Fruit fly (Drosophila melanogaster) whole organism, prepupa: ENCODE data around the gene CG13965.
A peak's percentile ranks its signal among the peaks of the same experiment; 100 is the strongest.

Experiments used
- CG10631 ChIP-seq: fragments of 200-800 bp; sonication (Bioruptor generic); optimal IDR thresholded peaks from 2 replicates; lab custom pipeline; 2016; ENCODE audit warnings: missing biosample characterization, missing genetic modification characterization
- CG10669 ChIP-seq: fragments of 200-800 bp; sonication (Bioruptor generic); optimal IDR thresholded peaks from 3 replicates; lab custom pipeline; 2018; ENCODE audit warnings: missing biosample characterization, mild to moderate bottlenecking, missing genetic modification characterization, moderate library complexity
- CG11902 ChIP-seq: fragments of 200-800 bp; sonication (Bioruptor generic); optimal IDR thresholded peaks from 3 replicates; lab custom pipeline; 2016; ENCODE audit warnings: missing biosample characterization, missing genetic modification characterization
- CG15336 ChIP-seq: fragments of 200-800 bp; sonication (Bioruptor generic); IDR thresholded peaks from 2 replicates; pipeline ENCODE4 v1.3.6; 2022; ENCODE audit warnings: missing biosample characterization, missing genetic modification characterization
- CG3032 ChIP-seq: fragments of 200-800 bp; optimal IDR thresholded peaks from 2 replicates; lab custom pipeline; 2019; ENCODE audit warnings: missing biosample characterization, mild to moderate bottlenecking, missing genetic modification characterization, moderate library complexity
- CG31627 ChIP-seq: fragments of 200-800 bp; sonication (Bioruptor generic); optimal IDR thresholded peaks from 3 replicates; lab custom pipeline; 2016; ENCODE audit warnings: missing biosample characterization, missing genetic modification characterization
- CG32006 ChIP-seq: fragments of 200-800 bp; sonication (Bioruptor generic); optimal IDR thresholded peaks from 3 replicates; lab custom pipeline; 2017; ENCODE audit warnings: missing biosample characterization, mild to moderate bottlenecking, missing genetic modification characterization
- CG34406 ChIP-seq: fragments of 200-800 bp; sonication (Bioruptor generic); optimal IDR thresholded peaks from 3 replicates; lab custom pipeline; 2016; ENCODE audit warnings: missing biosample characterization, missing genetic modification characterization
- CG4318 ChIP-seq: fragments of 200-800 bp; sonication (Bioruptor generic); optimal IDR thresholded peaks from 3 replicates; lab custom pipeline; 2017; ENCODE audit warnings: missing biosample characterization, mild to moderate bottlenecking, missing genetic modification characterization
- CG6276 ChIP-seq: fragments of 200-800 bp; sonication (Bioruptor generic); optimal IDR thresholded peaks from 2 replicates; lab custom pipeline; 2017; ENCODE audit warnings: missing biosample characterization, mild to moderate bottlenecking, missing genetic modification characterization
- CG6792 ChIP-seq: fragments of 200-800 bp; sonication (Bioruptor generic); optimal IDR thresholded peaks from 3 replicates; lab custom pipeline; 2016; ENCODE audit warnings: missing biosample characterization, missing genetic modification characterization
- CG6808 ChIP-seq: fragments of 200-800 bp; sonication (Bioruptor generic); optimal IDR thresholded peaks from 3 replicates; lab custom pipeline; 2017; ENCODE audit warnings: missing biosample characterization, missing genetic modification characterization, mild to moderate bottlenecking, moderate library complexity, missing genetic modification reagents
- CG7368 ChIP-seq: fragments of 200-800 bp; sonication (Bioruptor generic); optimal IDR thresholded peaks from 3 replicates; lab custom pipeline; 2016; ENCODE audit warnings: missing biosample characterization, missing genetic modification characterization
- CG8119 ChIP-seq: fragments of 200-800 bp; sonication (Bioruptor generic); IDR thresholded peaks from 3 replicates; pipeline ENCODE4 v1.3.6; 2022; ENCODE audit warnings: missing biosample characterization, missing genetic modification characterization
- CG8319 ChIP-seq: fragments of 200-800 bp; sonication (Bioruptor generic); optimal IDR thresholded peaks from 3 replicates; lab custom pipeline; 2016; ENCODE audit warnings: missing biosample characterization, missing genetic modification characterization
- CG8632 ChIP-seq: fragments of 200-800 bp; sonication (Bioruptor generic); optimal IDR thresholded peaks from 3 replicates; lab custom pipeline; 2016; ENCODE audit warnings: missing biosample characterization, missing genetic modification characterization
- CG9139 ChIP-seq: fragments of 200-800 bp; sonication (Bioruptor generic); optimal IDR thresholded peaks from 3 replicates; lab custom pipeline; 2017; ENCODE audit warnings: missing biosample characterization, mild to moderate bottlenecking, missing genetic modification characterization
- Eip78C ChIP-seq: fragments of 200-800 bp; sonication (Bioruptor generic); peaks from one replicate; lab custom pipeline; 2016; ENCODE audit warnings: missing biosample characterization, missing genetic modification characterization
- Eip93F ChIP-seq: fragments of 200-800 bp; sonication (Bioruptor generic); optimal IDR thresholded peaks from 2 replicates; lab custom pipeline; 2016; ENCODE audit warnings: missing biosample characterization, mild to moderate bottlenecking, missing genetic modification characterization
- Ets21C ChIP-seq: fragments of 200-800 bp; sonication (Bioruptor generic); optimal IDR thresholded peaks from 3 replicates; lab custom pipeline; 2016; ENCODE audit warnings: missing biosample characterization, missing genetic modification characterization
- Ets96B ChIP-seq: fragments of 200-800 bp; optimal IDR thresholded peaks from 2 replicates; lab custom pipeline; 2019; ENCODE audit warnings: missing biosample characterization, mild to moderate bottlenecking, missing genetic modification characterization, moderate library complexity
- Gug ChIP-seq: fragments of 200-800 bp; sonication (Bioruptor generic); IDR thresholded peaks from 2 replicates; pipeline ENCODE4 v1.3.6; 2022; ENCODE audit warnings: missing biosample characterization, missing genetic modification characterization
- Hr38 ChIP-seq: sonication (Bioruptor generic); optimal IDR thresholded peaks from 2 replicates; lab custom pipeline; 2016; ENCODE audit warnings: missing biosample characterization, missing genetic modification characterization
- Hr39 ChIP-seq: fragments of 200-800 bp; sonication (Bioruptor generic); optimal IDR thresholded peaks from 2 replicates; lab custom pipeline; 2016; ENCODE audit warnings: missing biosample characterization, missing genetic modification characterization
- Hr4 ChIP-seq: fragments of 200-800 bp; sonication (Bioruptor generic); optimal IDR thresholded peaks from 3 replicates; lab custom pipeline; 2016; ENCODE audit warnings: missing biosample characterization, missing genetic modification characterization
- Lpt ChIP-seq: fragments of 200-800 bp; sonication (Bioruptor generic); optimal IDR thresholded peaks from 3 replicates; lab custom pipeline; 2016; ENCODE audit warnings: missing biosample characterization, missing genetic modification characterization
- OdsH ChIP-seq: fragments of 200-800 bp; sonication (Bioruptor generic); optimal IDR thresholded peaks from 3 replicates; lab custom pipeline; 2016; ENCODE audit warnings: missing biosample characterization, missing genetic modification characterization
- Smox ChIP-seq: fragments of 200-800 bp; sonication (Bioruptor generic); optimal IDR thresholded peaks from 3 replicates; lab custom pipeline; 2016; ENCODE audit warnings: missing biosample characterization, missing genetic modification characterization
- Sox14 ChIP-seq: fragments of 200-800 bp; sonication (Bioruptor generic); optimal IDR thresholded peaks from 3 replicates; lab custom pipeline; 2016; ENCODE audit warnings: missing biosample characterization, missing genetic modification characterization
- Sox15 ChIP-seq: fragments of 200-800 bp; sonication (Bioruptor generic); optimal IDR thresholded peaks from 3 replicates; lab custom pipeline; 2016; ENCODE audit warnings: missing biosample characterization, missing genetic modification characterization
- achi ChIP-seq: fragments of 200-800 bp; sonication (Bioruptor generic); optimal IDR thresholded peaks from 3 replicates; lab custom pipeline; 2016; ENCODE audit warnings: missing biosample characterization, missing genetic modification characterization
- acj6 ChIP-seq: fragments of 200-800 bp; sonication (Bioruptor generic); optimal IDR thresholded peaks from 3 replicates; lab custom pipeline; 2016; ENCODE audit warnings: missing biosample characterization, missing genetic modification characterization
- cyc ChIP-seq: fragments of 200-800 bp; sonication (Bioruptor generic); optimal IDR thresholded peaks from 3 replicates; lab custom pipeline; 2016; ENCODE audit warnings: missing biosample characterization, missing genetic modification characterization
- dac ChIP-seq: fragments of 200-800 bp; sonication (Bioruptor generic); optimal IDR thresholded peaks from 2 replicates; lab custom pipeline; 2017; ENCODE audit warnings: missing biosample characterization, mild to moderate bottlenecking, missing genetic modification characterization
- dsx ChIP-seq: fragments of 200-800 bp; optimal IDR thresholded peaks from 3 replicates; lab custom pipeline; 2019; ENCODE audit warnings: missing biosample characterization, mild to moderate bottlenecking, missing genetic modification characterization, moderate library complexity; ENCODE audit not compliant: poor library complexity, severe bottlenecking
- eg ChIP-seq: fragments of 200-800 bp; sonication (Bioruptor generic); IDR thresholded peaks from 3 replicates; pipeline ENCODE4 v1.3.6; 2022; ENCODE audit warnings: missing biosample characterization, missing genetic modification characterization
- fd59A ChIP-seq: fragments of 200-800 bp; sonication (Bioruptor generic); optimal IDR thresholded peaks from 2 replicates; lab custom pipeline; 2017; ENCODE audit warnings: missing biosample characterization, mild to moderate bottlenecking, missing genetic modification characterization, missing genetic modification reagents
- fd85E ChIP-seq: fragments of 200-800 bp; sonication (Bioruptor generic); optimal IDR thresholded peaks from 3 replicates; lab custom pipeline; 2016; ENCODE audit warnings: missing biosample characterization, missing genetic modification characterization
- fkh ChIP-seq: fragments of 200-800 bp; sonication (Bioruptor generic); optimal IDR thresholded peaks from 3 replicates; lab custom pipeline; 2017; ENCODE audit warnings: missing biosample characterization, mild to moderate bottlenecking, missing genetic modification characterization, moderate library complexity
- net ChIP-seq: fragments of 200-800 bp; sonication (Bioruptor generic); optimal IDR thresholded peaks from 3 replicates; lab custom pipeline; 2016; ENCODE audit warnings: missing biosample characterization, missing genetic modification characterization
- pdm3 ChIP-seq: fragments of 200-800 bp; sonication (Bioruptor generic); optimal IDR thresholded peaks from 3 replicates; lab custom pipeline; 2016; ENCODE audit warnings: missing biosample characterization, missing genetic modification characterization
- salr ChIP-seq, 2 experiments: fragments of 200-800 bp; sonication (Bioruptor generic); optimal IDR thresholded peaks; 3 replicates each; lab custom pipeline; 2016 to 2018; ENCODE audit warnings: missing biosample characterization in 2 of 2, missing genetic modification characterization in 2 of 2, mild to moderate bottlenecking in 1 of 2
- spab ChIP-seq: fragments of 200-800 bp; sonication (Bioruptor generic); optimal IDR thresholded peaks from 2 replicates; lab custom pipeline; 2017; ENCODE audit warnings: missing biosample characterization, mild to moderate bottlenecking, missing genetic modification characterization, missing genetic modification reagents
- ss ChIP-seq, 2 experiments: fragments of 200-800 bp; sonication (Bioruptor generic); optimal IDR thresholded peaks; 2 replicates in 1 of 2; 3 replicates in 1 of 2; lab custom pipeline; 2017 to 2018; ENCODE audit warnings: mild to moderate bottlenecking in 2 of 2, missing biosample characterization in 2 of 2, missing genetic modification characterization in 2 of 2, moderate library complexity in 1 of 2
- svp ChIP-seq: fragments of 200-800 bp; sonication (Bioruptor generic); peaks from one replicate; lab custom pipeline; 2016; ENCODE audit warnings: missing biosample characterization, missing genetic modification characterization

The CG13965 gene

dm6 chr2L:19941352-19941851 lies 20.8 kb downstream of the CG13965 start (continued):
- peak; percentile 85 for TF ChIP-seq fd59A (GFP tag; lab: Kevin White, UChicago)
- TF ChIP-seq dsx (GFP tag; lab: Kevin White, UChicago) = peak; percentile 41
- peak; percentile 75 for TF ChIP-seq Gug (GFP tag; lab: Robert Waterston, UW)
- TF ChIP-seq CG31627 (GFP tag; lab: Kevin White, UChicago) = peak; percentile 86
- peak; percentile 61 for TF ChIP-seq CG6276 (GFP tag; lab: Kevin White, UChicago)
- TF ChIP-seq CG8319 (GFP tag; lab: Kevin White, UChicago) = peak; percentile 87
- TF ChIP-seq CG7368 (GFP tag; lab: Kevin White, UChicago) = peak; percentile 88
- peak; percentile 84 for TF ChIP-seq CG32006 (GFP tag; lab: Kevin White, UChicago)
- peak; percentile 32 for TF ChIP-seq cyc
- peak; percentile 90 for TF ChIP-seq OdsH
- peak; percentile 85 for TF ChIP-seq Sox15 (GFP tag; lab: Kevin White, UChicago)
- TF ChIP-seq CG8119 (GFP tag; lab: Robert Waterston, UW) = peak; percentile 89
- peak; percentile 90 for TF ChIP-seq achi
- peak; percentile 64 for TF ChIP-seq Ets21C
- peak; percentile 87 for TF ChIP-seq spab (GFP tag; lab: Kevin White, UChicago)
- no peak for TF ChIP-seq dac (GFP tag; lab: Kevin White, UChicago)
- peak; percentile 85 for TF ChIP-seq CG6808 (GFP tag; lab: Kevin White, UChicago)
- peak; percentile 90 for TF ChIP-seq net (GFP tag; lab: Kevin White, UChicago)
- TF ChIP-seq CG6792 (GFP tag; lab: Kevin White, UChicago) = peak; percentile 93
- TF ChIP-seq fd85E (GFP tag; lab: Kevin White, UChicago) = peak; percentile 3
- peak; percentile 89 for TF ChIP-seq CG10669 (GFP tag; lab: Kevin White, UChicago)
- TF ChIP-seq Sox14 (GFP tag; lab: Kevin White, UChicago) = peak; percentile 83
- peak; percentile 78 for TF ChIP-seq Smox (GFP tag; lab: Kevin White, UChicago)
- TF ChIP-seq CG15336 = peak; percentile 89
- no peak for TF ChIP-seq Hr38 (GFP tag; lab: Kevin White, UChicago)
- peak; percentile 85 for TF ChIP-seq Hr39 (GFP tag; lab: Kevin White, UChicago)
- peak; percentile 77 to 80 for TF ChIP-seq salr (GFP tag; optimal IDR thresholded peaks at IDR 0.05; lab: Kevin White, UChicago)
- TF ChIP-seq Eip93F (GFP tag; lab: Kevin White, UChicago) = no peak
- peak; percentile 62 for TF ChIP-seq CG4318 (GFP tag; lab: Kevin White, UChicago)
- peak; percentile 86 for TF ChIP-seq Ets96B
- peak; percentile 90 for TF ChIP-seq pdm3 (GFP tag; lab: Kevin White, UChicago)
- TF ChIP-seq fkh (GFP tag; lab: Kevin White, UChicago) = peak; percentile 3
- peak; percentile 88 for TF ChIP-seq Eip78C (GFP tag; lab: Kevin White, UChicago)
- TF ChIP-seq CG8632 (GFP tag; lab: Kevin White, UChicago) = peak; percentile 88
- TF ChIP-seq CG11902 (GFP tag; lab: Kevin White, UChicago) = peak; percentile 43
- TF ChIP-seq CG34406 (GFP tag; lab: Kevin White, UChicago) = peak; percentile 87
- no peak for TF ChIP-seq CG9139 (GFP tag; lab: Kevin White, UChicago)
- peak; percentile 54 for TF ChIP-seq Hr4 (GFP tag; lab: Kevin White, UChicago)

dm6 chr2L:19940036-19940435 lies 22.1 kb downstream of the CG13965 start:
- TF ChIP-seq CG10631 (GFP tag; lab: Kevin White, UChicago) (no peak), svp (GFP tag; lab: Kevin White, UChicago) (no peak), CG3032 (no peak), Eip78C (GFP tag; lab: Kevin White, UChicago) (peak; percentile 40), OdsH (no peak), eg (GFP tag; lab: Robert Waterston, UW) (no peak), CG31627 (GFP tag; lab: Kevin White, UChicago) (no peak), CG6808 (GFP tag; lab: Kevin White, UChicago) (no peak), acj6 (no peak), CG6276 (GFP tag; lab: Kevin White, UChicago) (no peak), CG32006 (GFP tag; lab: Kevin White, UChicago) (no peak), ss (GFP tag; optimal IDR thresholded peaks at IDR 0.05; lab: Kevin White, UChicago) (peak; percentile 22 to 90), Lpt (GFP tag; lab: Kevin White, UChicago) (no peak), Hr4 (GFP tag; lab: Kevin White, UChicago) (no peak)
